Fruit fly (Drosophila melanogaster) whole organism, embryonic: Measurements from ENCODE around the gene ple.

Experiments used
- C15 ChIP-seq: fragments of 200-800 bp; sonication (Bioruptor generic); IDR thresholded peaks from 3 replicates; pipeline ENCODE4 v1.3.6; 2022; ENCODE audit warnings: missing biosample characterization, missing genetic modification characterization
- CG10959 ChIP-seq: fragments of 200-800 bp; sonication (Bioruptor generic); IDR thresholded peaks from 2 replicates; pipeline ENCODE4 v1.3.6; 2022; ENCODE audit warnings: missing biosample characterization, missing genetic modification characterization
- CG11456 ChIP-seq: fragments of 200-800 bp; sonication (Bioruptor generic); IDR thresholded peaks from 3 replicates; pipeline ENCODE4 v1.3.6; 2022; ENCODE audit warnings: missing biosample characterization, missing genetic modification characterization
- CG11696 ChIP-seq: fragments of 200-800 bp; sonication (Bioruptor generic); IDR thresholded peaks from 2 replicates; pipeline ENCODE4 v1.3.6; 2022; ENCODE audit warnings: missing biosample characterization, missing genetic modification characterization
- CG12769 ChIP-seq: fragments of 200-800 bp; sonication (Bioruptor generic); optimal IDR thresholded peaks from 2 replicates; lab custom pipeline; 2019; ENCODE audit warnings: missing biosample characterization, mild to moderate bottlenecking, missing genetic modification characterization, moderate library complexity
- CG13894 ChIP-seq: fragments of 200-800 bp; sonication (Bioruptor generic); optimal IDR thresholded peaks from 3 replicates; lab custom pipeline; 2018; ENCODE audit warnings: missing biosample characterization, mild to moderate bottlenecking, missing genetic modification characterization, moderate library complexity
- CG17802 ChIP-seq: fragments of 200-800 bp; sonication (Bioruptor generic); optimal IDR thresholded peaks from 2 replicates; lab custom pipeline; 2018; ENCODE audit warnings: missing biosample characterization, mild to moderate bottlenecking, missing genetic modification characterization, moderate library complexity
- CG2120 ChIP-seq: fragments of 200-800 bp; sonication (Bioruptor generic); optimal IDR thresholded peaks from 3 replicates; lab custom pipeline; 2016; ENCODE audit warnings: missing biosample characterization, missing genetic modification characterization
- CG2202 ChIP-seq: fragments of 200-800 bp; sonication (Bioruptor generic); optimal IDR thresholded peaks from 2 replicates; lab custom pipeline; 2018; ENCODE audit warnings: missing biosample characterization, mild to moderate bottlenecking, missing genetic modification characterization
- CG2678 ChIP-seq: fragments of 200-800 bp; sonication (Bioruptor generic); optimal IDR thresholded peaks from 3 replicates; lab custom pipeline; 2019; ENCODE audit warnings: missing biosample characterization, mild to moderate bottlenecking, missing genetic modification characterization, moderate library complexity
- CG2875 ChIP-seq: fragments of 200-800 bp; sonication (Bioruptor generic); optimal IDR thresholded peaks from 2 replicates; lab custom pipeline; 2017; ENCODE audit warnings: missing biosample characterization, mild to moderate bottlenecking, missing genetic modification characterization, missing genetic modification reagents
- CG31388 ChIP-seq: fragments of 200-800 bp; sonication (Bioruptor generic); optimal IDR thresholded peaks from 2 replicates; lab custom pipeline; 2016; ENCODE audit warnings: missing biosample characterization, missing genetic modification characterization
- CG31441 ChIP-seq: fragments of 200-800 bp; sonication (Bioruptor generic); IDR thresholded peaks from 2 replicates; pipeline ENCODE4 v1.3.6; 2022; ENCODE audit warnings: missing biosample characterization, missing genetic modification characterization
- CG3281 ChIP-seq: fragments of 200-800 bp; sonication (Bioruptor generic); optimal IDR thresholded peaks from 3 replicates; lab custom pipeline; 2017; ENCODE audit warnings: missing biosample characterization, mild to moderate bottlenecking, missing genetic modification characterization
- CG34376 ChIP-seq: fragments of 200-800 bp; sonication (Bioruptor generic); optimal IDR thresholded peaks from 2 replicates; lab custom pipeline; 2018; ENCODE audit warnings: missing biosample characterization, mild to moderate bottlenecking, missing genetic modification characterization
- CG34422 ChIP-seq: fragments of 200-800 bp; sonication (Bioruptor generic); IDR thresholded peaks from 3 replicates; pipeline ENCODE4 v1.3.6; 2022; ENCODE audit warnings: missing biosample characterization, missing genetic modification characterization
- CG6175 ChIP-seq: fragments of 200-800 bp; sonication (Bioruptor generic); IDR thresholded peaks from 3 replicates; pipeline ENCODE4 v1.3.6; 2022; ENCODE audit warnings: missing biosample characterization, missing genetic modification characterization
- CG6791 ChIP-seq: fragments of 200-800 bp; sonication (Bioruptor generic); IDR thresholded peaks from 3 replicates; pipeline ENCODE4 v1.3.6; 2022; ENCODE audit warnings: missing biosample characterization, missing genetic modification characterization; ENCODE audit not compliant: partially characterized antibody
- CG8089 ChIP-seq: fragments of 200-800 bp; sonication (Bioruptor generic); optimal IDR thresholded peaks from 3 replicates; lab custom pipeline; 2016; ENCODE audit warnings: missing biosample characterization, missing genetic modification characterization
- CoRest ChIP-seq: fragments of 200-800 bp; sonication (Bioruptor generic); optimal IDR thresholded peaks from 3 replicates; lab custom pipeline; 2018; ENCODE audit warnings: missing biosample characterization, mild to moderate bottlenecking, missing genetic modification characterization, moderate library complexity
- D19A ChIP-seq: fragments of 200-800 bp; optimal IDR thresholded peaks from 3 replicates; lab custom pipeline; 2019; ENCODE audit warnings: missing biosample characterization, mild to moderate bottlenecking, missing genetic modification characterization, moderate library complexity
- Deaf1 ChIP-seq: fragments of 200-800 bp; optimal IDR thresholded peaks from 3 replicates; lab custom pipeline; 2019; ENCODE audit warnings: missing biosample characterization, mild to moderate bottlenecking, missing genetic modification characterization, moderate library complexity
- Doc2 ChIP-seq: fragments of 200-800 bp; sonication (Bioruptor generic); IDR thresholded peaks from 2 replicates; pipeline ENCODE4 v1.3.6; 2022; ENCODE audit warnings: missing biosample characterization, missing genetic modification characterization
- Dp ChIP-seq: fragments of 200-800 bp; sonication (Bioruptor generic); optimal IDR thresholded peaks from 2 replicates; lab custom pipeline; 2018; ENCODE audit warnings: missing biosample characterization, mild to moderate bottlenecking, missing genetic modification characterization, moderate library complexity
- Drgx ChIP-seq: fragments of 200-800 bp; sonication (Bioruptor generic); IDR thresholded peaks from 2 replicates; pipeline ENCODE4 v1.3.6; 2022; ENCODE audit warnings: missing biosample characterization, missing genetic modification characterization
- HLH3B ChIP-seq: fragments of 200-800 bp; sonication (Bioruptor generic); IDR thresholded peaks from 2 replicates; pipeline ENCODE4 v1.3.6; 2022; ENCODE audit warnings: missing biosample characterization, missing genetic modification characterization
- Hr78 ChIP-seq, 2 experiments: fragments of 200-800 bp in 1 of 2; fragments of >200 bp in 1 of 2; sonication (Bioruptor generic) in 1 of 2; optimal IDR thresholded peaks; 2 replicates each; lab custom pipeline; 2017 to 2019; ENCODE audit warnings: missing biosample characterization in 2 of 2, missing genetic modification characterization in 2 of 2, mild to moderate bottlenecking in 1 of 2, moderate library complexity in 1 of 2
- Jarid2 ChIP-seq: fragments of 200-800 bp; sonication (Bioruptor generic); optimal IDR thresholded peaks from 3 replicates; lab custom pipeline; 2017; ENCODE audit warnings: mild to moderate bottlenecking, missing biosample characterization, missing genetic modification reagents, missing genetic modification characterization
- Lhr ChIP-seq: fragments of 200-800 bp; sonication (Bioruptor generic); optimal IDR thresholded peaks from 3 replicates; lab custom pipeline; 2017; ENCODE audit warnings: mild to moderate bottlenecking, missing biosample characterization, missing genetic modification reagents, missing genetic modification characterization
- Meics ChIP-seq: fragments of 200-800 bp; sonication (Bioruptor generic); optimal IDR thresholded peaks from 2 replicates; lab custom pipeline; 2017; ENCODE audit warnings: missing biosample characterization, mild to moderate bottlenecking, missing genetic modification characterization
- Mrtf ChIP-seq: fragments of 200-800 bp; sonication (Bioruptor generic); IDR thresholded peaks from 3 replicates; pipeline ENCODE4 v1.3.6; 2022; ENCODE audit warnings: missing biosample characterization, missing genetic modification characterization
- Opbp ChIP-seq: fragments of 200-800 bp; sonication (Bioruptor generic); IDR thresholded peaks from 3 replicates; pipeline ENCODE4 v1.3.6; 2022; ENCODE audit warnings: missing biosample characterization, missing genetic modification characterization; ENCODE audit not compliant: partially characterized antibody
- ci ChIP-seq: fragments of 200-800 bp; sonication (Bioruptor generic); IDR thresholded peaks from 3 replicates; pipeline ENCODE4 v1.3.6; 2022; ENCODE audit warnings: missing biosample characterization, missing genetic modification characterization
- dimm ChIP-seq: fragments of 200-800 bp; sonication (Bioruptor generic); IDR thresholded peaks from 2 replicates; pipeline ENCODE4 v1.3.6; 2022; ENCODE audit warnings: missing biosample characterization, missing genetic modification characterization
- ewg ChIP-seq: fragments of 200-800 bp; sonication (Bioruptor generic); optimal IDR thresholded peaks from 3 replicates; lab custom pipeline; 2017; ENCODE audit warnings: mild to moderate bottlenecking, missing biosample characterization, missing genetic modification reagents, missing genetic modification characterization
- fd96Cb ChIP-seq: fragments of 200-800 bp; sonication (Bioruptor generic); optimal IDR thresholded peaks from 2 replicates; lab custom pipeline; 2018; ENCODE audit warnings: missing biosample characterization, mild to moderate bottlenecking, missing genetic modification characterization, moderate library complexity
- gce ChIP-seq: fragments of 200-800 bp; sonication (Bioruptor generic); IDR thresholded peaks from 3 replicates; pipeline ENCODE4 v1.3.6; 2022; ENCODE audit warnings: missing biosample characterization, missing genetic modification characterization
- jigr1 ChIP-seq: fragments of 200-800 bp; sonication (Bioruptor generic); IDR thresholded peaks from 3 replicates; pipeline ENCODE4 v1.3.6; 2022; ENCODE audit warnings: missing biosample characterization, missing genetic modification characterization
- mam ChIP-seq: fragments of 200-800 bp; sonication (Bioruptor generic); optimal IDR thresholded peaks from 3 replicates; lab custom pipeline; 2016; ENCODE audit warnings: missing biosample characterization, missing genetic modification characterization
- nau ChIP-seq: fragments of 200-800 bp; sonication (Bioruptor generic); optimal IDR thresholded peaks from 3 replicates; lab custom pipeline; 2017; ENCODE audit warnings: missing biosample characterization, mild to moderate bottlenecking, missing genetic modification characterization, missing genetic modification reagents
- slp2 ChIP-seq: fragments of 200-800 bp; sonication (Bioruptor generic); optimal IDR thresholded peaks from 2 replicates; lab custom pipeline; 2016; ENCODE audit warnings: missing biosample characterization, missing genetic modification characterization
- so ChIP-seq: fragments of 200-800 bp; sonication (Bioruptor generic); IDR thresholded peaks from 3 replicates; pipeline ENCODE4 v1.3.6; 2022; ENCODE audit warnings: missing biosample characterization, missing genetic modification characterization
- stwl ChIP-seq: fragments of 200-800 bp; sonication (Bioruptor generic); optimal IDR thresholded peaks from 3 replicates; lab custom pipeline; 2018; ENCODE audit warnings: missing biosample characterization, mild to moderate bottlenecking, missing genetic modification characterization, moderate library complexity
- tna ChIP-seq: fragments of 200-800 bp; sonication (Bioruptor generic); IDR thresholded peaks from 2 replicates; pipeline ENCODE4 v1.3.6; 2022; ENCODE audit warnings: missing biosample characterization, missing genetic modification characterization; ENCODE audit not compliant: partially characterized antibody
- tup ChIP-seq: fragments of 200-800 bp; sonication (Bioruptor generic); optimal IDR thresholded peaks from 2 replicates; lab custom pipeline; 2016; ENCODE audit warnings: missing biosample characterization, mild to moderate bottlenecking, missing genetic modification characterization, moderate library complexity
- unpg ChIP-seq: fragments of 200-800 bp; sonication (Bioruptor generic); optimal IDR thresholded peaks from 3 replicates; lab custom pipeline; 2018; ENCODE audit warnings: missing biosample characterization, mild to moderate bottlenecking, missing genetic modification characterization, moderate library complexity
- wdn ChIP-seq: fragments of 200-800 bp; sonication (Bioruptor generic); IDR thresholded peaks from 2 replicates; pipeline ENCODE4 v1.3.6; 2022; ENCODE audit warnings: missing biosample characterization, missing genetic modification characterization
- zen2 ChIP-seq: fragments of 200-800 bp; sonication (Bioruptor generic); IDR thresholded peaks from 3 replicates; pipeline ENCODE4 v1.3.6; 2022; ENCODE audit warnings: missing biosample characterization, missing genetic modification characterization; ENCODE audit not compliant: partially characterized antibody
- zfh1 ChIP-seq: fragments of 200-800 bp; sonication (Bioruptor generic); IDR thresholded peaks from 3 replicates; pipeline ENCODE4 v1.3.6; 2022; ENCODE audit warnings: missing biosample characterization, missing genetic modification characterization

ple gene

DNA sequence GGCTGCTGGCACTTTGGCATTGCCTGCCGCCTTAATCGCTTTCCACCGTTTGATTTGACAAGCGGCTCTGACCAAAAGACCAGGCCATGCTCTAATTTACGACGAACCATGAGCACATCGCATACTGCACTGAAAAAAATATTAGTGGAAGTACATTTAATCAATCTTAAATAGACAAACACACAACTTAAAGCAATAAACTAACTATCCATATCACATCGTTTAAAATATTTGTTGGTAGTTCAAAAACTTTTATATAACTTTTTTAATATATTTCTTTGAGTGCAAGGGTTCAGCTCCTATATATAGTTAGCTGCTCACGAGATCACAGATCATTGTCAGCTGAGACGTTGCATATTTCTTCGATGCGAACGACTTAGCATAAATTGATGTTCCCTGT lies 13.5 kb downstream of the ple start (continued):
- TF ChIP-seq CG34422 (GFP tag; lab: Robert Waterston, UW) (peak; percentile 64; the same call in 1 of the 3 replicates), tna (GFP tag; lab: Robert Waterston, UW) (no peak), Jarid2 (GFP tag; lab: Kevin White, UChicago) (no peak), CG10959 (GFP tag; lab: Robert Waterston, UW) (no peak), Dp (GFP tag; lab: Kevin White, UChicago) (no peak), CG13894 (tag; lab: Kevin White, UChicago) (no peak), tup (GFP tag; lab: Kevin White, UChicago) (no peak), CG11456 (no peak), zfh1 (GFP tag; lab: Robert Waterston, UW) (peak; percentile 56; the same call in 2 of the 3 replicates), CG2120 (peak; percentile 45), CG8089 (GFP tag; lab: Kevin White, UChicago) (no peak), D19A (tag; lab: Kevin White, UChicago) (peak; percentile 61), CG17802 (tag; lab: Kevin White, UChicago) (no peak), CG2875 (GFP tag; lab: Kevin White, UChicago) (peak; percentile 1), CG11696 (GFP tag; lab: Robert Waterston, UW) (no peak), slp2 (GFP tag; lab: Kevin White, UChicago) (no peak), CG31388 (no peak), CoRest (tag; lab: Kevin White, UChicago) (peak; percentile 72), Mrtf (GFP tag; lab: Robert Waterston, UW) (peak; percentile 14; the same call in 1 of the 3 replicates), HLH3B (GFP tag; lab: Robert Waterston, UW) (peak; percentile 61), wdn (GFP tag; lab: Robert Waterston, UW) (no peak), dimm (GFP tag; lab: Robert Waterston, UW) (no peak), CG34376 (GFP tag; lab: Kevin White, UChicago) (no peak), CG6791 (GFP tag; lab: Robert Waterston, UW) (no peak), stwl (tag; lab: Kevin White, UChicago) (no peak), Meics (peak; percentile 52), ewg (GFP tag; lab: Kevin White, UChicago) (peak; percentile 32), mam (GFP tag; lab: Kevin White, UChicago) (no peak), jigr1 (no peak), Lhr (GFP tag; lab: Kevin White, UChicago) (peak; percentile 3), CG2678 (tag; lab: Kevin White, UChicago) (peak; percentile 81), unpg (GFP tag; lab: Kevin White, UChicago) (peak; percentile 69), fd96Cb (tag; lab: Kevin White, UChicago) (peak; percentile 70), gce (GFP tag; lab: Robert Waterston, UW) (no peak), C15 (GFP tag; lab: Robert Waterston, UW) (no peak), CG2202 (tag; lab: Kevin White, UChicago) (peak; percentile 33), Doc2 (GFP tag; lab: Robert Waterston, UW) (no peak), CG31441 (GFP tag; lab: Robert Waterston, UW) (peak; percentile 74)
- TF ChIP-seq, all 482 proteins: peak for 232

DNA sequence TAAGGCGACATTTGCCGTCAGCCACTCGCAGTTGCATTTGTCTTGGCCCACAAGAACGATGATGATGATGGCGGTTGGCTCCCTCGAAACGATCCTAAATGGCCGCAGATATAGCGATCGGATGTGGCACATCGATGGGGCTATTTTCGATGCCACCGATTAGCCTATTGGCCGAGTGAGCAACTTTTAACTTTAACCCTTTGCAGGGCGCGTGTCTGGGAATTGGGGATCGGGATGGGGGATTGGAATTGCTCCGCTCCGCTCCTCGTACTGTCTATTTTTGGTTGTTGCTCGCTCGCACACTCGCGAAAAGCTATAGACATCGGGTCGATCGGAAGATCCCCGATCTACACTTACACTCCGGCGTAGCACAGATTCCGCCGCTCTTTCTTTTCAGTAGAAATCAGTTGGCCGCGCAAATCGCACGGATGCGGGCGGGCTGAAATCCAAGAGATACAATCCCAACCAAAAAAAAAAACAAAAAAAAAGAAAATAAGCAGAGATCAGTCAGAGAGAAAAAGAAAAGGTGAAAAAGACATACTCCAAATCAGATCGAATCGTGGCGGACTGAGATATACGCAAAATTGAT lies 14.8 kb downstream of the ple start, which contains the start of gene CG8519:
TSS of gene CG8519 (plus strand) at position 393 of the 589 bp plus-strand sequence.
- TF ChIP-seq CG2678 (tag; lab: Kevin White, UChicago) (no peak), zen2 (GFP tag; lab: Robert Waterston, UW) (0 out of 3 replicates have a peak, but pooled peaks have one; percentile 6), Deaf1 (tag; lab: Kevin White, UChicago) (peak; percentile 82), jigr1 (no peak), nau (peak; percentile 52), CG12769 (tag; lab: Kevin White, UChicago) (peak; percentile 98), so (GFP tag; lab: Robert Waterston, UW) (0 out of 3 replicates have a peak, but pooled peaks have one; percentile 19), Opbp (GFP tag; lab: Robert Waterston, UW) (0 out of 3 replicates have a peak, but pooled peaks have one; percentile 6), CG6175 (GFP tag; lab: Robert Waterston, UW) (0 out of 3 replicates have a peak, but pooled peaks have one; percentile 29), Hr78 (GFP tag; optimal IDR thresholded peaks at IDR 0.05; lab: Kevin White, UChicago) (peak in 1 of 2 experiments; percentile 85), Drgx (peak; percentile 35; the same call in 1 of the 2 replicates), CG3281 (GFP tag; lab: Kevin White, UChicago) (no peak), ci (GFP tag; lab: Robert Waterston, UW) (0 out of 3 replicates have a peak, but pooled peaks have one; percentile 14)
